Fruit fly (Drosophila melanogaster): ENCODE results near the gene slp2.

DNA sequence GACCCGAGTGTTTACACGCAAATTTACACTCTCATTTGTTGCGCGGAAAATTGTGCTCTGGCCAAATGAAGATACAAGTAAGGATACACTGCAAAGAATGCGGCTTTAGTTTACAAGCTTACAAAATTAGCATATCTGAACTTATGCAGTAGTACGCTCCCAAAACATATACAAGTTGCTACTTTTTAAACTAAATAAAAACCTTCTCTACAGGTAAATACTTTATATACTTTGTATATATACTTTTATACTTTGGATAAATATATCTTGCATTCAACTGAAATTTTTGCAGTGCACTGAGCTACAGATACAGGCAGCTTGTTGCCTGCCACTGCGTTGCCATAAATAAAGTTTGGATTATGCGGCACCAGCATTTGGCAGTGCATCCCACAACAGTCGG, 11.3 kb downstream of the slp2 start:
- TF ChIP-seq CG8478 (optimal IDR thresholded peaks at IDR 0.05) (no peak), usp (GFP tag; optimal IDR thresholded peaks at IDR 0.05) (no peak), pan (optimal IDR thresholded peaks at IDR 0.05) (no peak)
